Worm (Caenorhabditis elegans): ENCODE results near the gene F41E7.9.

The F41E7.9 gene

ce11 chrX:10327323-10328022, 11.7 kb upstream of the F41E7.9 start, which contains the start of gene acl-5 (continued):
- TF ChIP-seq nhr-84 (tag; optimal IDR thresholded peaks at IDR 0.05) (no peak), fkh-4 (tag; optimal IDR thresholded peaks at IDR 0.05; ENCODE audit: borderline replicate concordance) (no peak), sup-37 (GFP tag; optimal IDR thresholded peaks at IDR 0.05) (no peak), sptf-1 (tag; optimal IDR thresholded peaks at IDR 0.05) (no peak), pax-3 (tag; optimal IDR thresholded peaks at IDR 0.05) (no peak), nhr-19 (GFP tag; conservative IDR thresholded peaks at IDR 0.05) (0 out of 2 replicates have a peak, but pooled peaks have one; percentile 15), ceh-82 (tag; optimal IDR thresholded peaks at IDR 0.05) (no peak), pag-3 (tag; optimal IDR thresholded peaks at IDR 0.05; ENCODE audit: borderline replicate concordance, insufficient read depth) (no peak), unc-98 (GFP tag; IDR thresholded peaks at IDR 0.05) (no peak), hpl-2 (GFP tag; optimal IDR thresholded peaks at IDR 0.05) (no peak), Y116A8C.19 (tag; optimal IDR thresholded peaks at IDR 0.05; ENCODE audit: borderline replicate concordance) (no peak), grh-1 (GFP tag; IDR thresholded peaks at IDR 0.05) (no peak)

ce11 chrX:10321401-10321800, 5.6 kb upstream of the F41E7.9 start:
- TF ChIP-seq pax-3 (tag; optimal IDR thresholded peaks at IDR 0.05) = no peak
- TF ChIP-seq fkh-4 (tag; optimal IDR thresholded peaks at IDR 0.05; ENCODE audit: borderline replicate concordance) = no peak
- TF ChIP-seq unc-98 (GFP tag; IDR thresholded peaks at IDR 0.05) = no peak
- no peak for TF ChIP-seq efl-3 (GFP tag; optimal IDR thresholded peaks at IDR 0.05)
- TF ChIP-seq nhr-28 (tag; optimal IDR thresholded peaks at IDR 0.05) = no peak
- TF ChIP-seq pqm-1 (tag; optimal IDR thresholded peaks at IDR 0.05) = no peak
- no peak for TF ChIP-seq sup-37 (GFP tag; optimal IDR thresholded peaks at IDR 0.05)
- no peak for TF ChIP-seq mep-1 (tag; optimal IDR thresholded peaks at IDR 0.05)
- no peak for TF ChIP-seq tbx-2 (tag; optimal IDR thresholded peaks at IDR 0.05)
- TF ChIP-seq nhr-90 (tag; optimal IDR thresholded peaks at IDR 0.05; ENCODE audit: poor library complexity) = no peak
- TF ChIP-seq nhr-20 (tag; optimal IDR thresholded peaks at IDR 0.05) = no peak
- no peak for TF ChIP-seq efl-1 (optimal IDR thresholded peaks at IDR 0.05)
- no peak for TF ChIP-seq efl-1 (GFP tag; optimal IDR thresholded peaks at IDR 0.05 in 1 of 2)
- no peak for TF ChIP-seq mef-2 (tag; optimal IDR thresholded peaks at IDR 0.05)
- TF ChIP-seq ztf-11 (tag; optimal IDR thresholded peaks at IDR 0.05) = no peak
- TF ChIP-seq nhr-85 (tag) = no peak
- TF ChIP-seq tlp-1 (tag; optimal IDR thresholded peaks at IDR 0.05) = no peak
- TF ChIP-seq dpl-1 (GFP tag; optimal IDR thresholded peaks at IDR 0.05) = no peak
- no peak for TF ChIP-seq nhr-77 (tag; optimal IDR thresholded peaks at IDR 0.05)

- TF ChIP-seq lir-3 (tag; optimal IDR thresholded peaks at IDR 0.05; ENCODE audit: poor library complexity) (no peak), mef-2 (tag; optimal IDR thresholded peaks at IDR 0.05) (no peak), ets-5 (GFP tag; IDR thresholded peaks at IDR 0.05) (no peak), zag-1 (tag; optimal IDR thresholded peaks at IDR 0.05) (no peak), tlp-1 (tag; optimal IDR thresholded peaks at IDR 0.05) (no peak), blmp-1 (tag; optimal IDR thresholded peaks at IDR 0.05) (peak; percentile 66)
Measured at ce11 chrX:10319653-10320052, 3.8 kb upstream of the F41E7.9 start.

- TF ChIP-seq nhr-12 (tag; optimal IDR thresholded peaks at IDR 0.05) = no peak
- TF ChIP-seq blmp-1 (tag; optimal IDR thresholded peaks at IDR 0.05) = peak; percentile 76
Measured at ce11 chrX:10318437-10318836, 2.6 kb upstream of the F41E7.9 start.

ce11 chrX:10317565-10317964, 1.8 kb upstream of the F41E7.9 start, which contains the start of gene R07E3.6:
R07E3.6 (plus strand) TSS chrX:10317722.
- TF ChIP-seq C04F5.9 (tag; optimal IDR thresholded peaks at IDR 0.05) = no peak
- no peak for TF ChIP-seq efl-3 (GFP tag; optimal IDR thresholded peaks at IDR 0.05)
- TF ChIP-seq hlh-17 (GFP tag; optimal IDR thresholded peaks at IDR 0.05; ENCODE audit: borderline replicate concordance) = no peak
- no peak for TF ChIP-seq lin-14 (GFP tag; optimal IDR thresholded peaks at IDR 0.05)
- no peak for TF ChIP-seq ceh-82 (tag; optimal IDR thresholded peaks at IDR 0.05)
- TF ChIP-seq blmp-1 (tag; optimal IDR thresholded peaks at IDR 0.05) = peak; percentile 100
- no peak for TF ChIP-seq sox-4 (tag; optimal IDR thresholded peaks at IDR 0.05)
- no peak for TF ChIP-seq dsc-1 (tag; optimal IDR thresholded peaks at IDR 0.05)

Data from whole organism, L1 larva.